Fruit fly (Drosophila melanogaster) whole organism, adult: Measurements from ENCODE around the gene CG9521.

ENCODE experiments used
- CG11617 ChIP-seq: fragments of 200-800 bp; sonication (Bioruptor generic); optimal IDR thresholded peaks from 2 replicates; lab custom pipeline; 2017; ENCODE audit warnings: mild to moderate bottlenecking, missing biosample characterization, missing genetic modification reagents, missing genetic modification characterization
- CG7045 ChIP-seq: fragments of 200-800 bp; sonication (Bioruptor generic); optimal IDR thresholded peaks from 2 replicates; lab custom pipeline; 2017; ENCODE audit warnings: missing biosample characterization, mild to moderate bottlenecking, missing genetic modification characterization
- CG7101 ChIP-seq: fragments of 200-800 bp; sonication (Bioruptor generic); optimal IDR thresholded peaks from 2 replicates; lab custom pipeline; 2018; ENCODE audit warnings: missing biosample characterization, mild to moderate bottlenecking, missing genetic modification characterization, moderate library complexity
- Clk ChIP-seq: fragments of 200-800 bp; sonication (Bioruptor generic); optimal IDR thresholded peaks from 2 replicates; lab custom pipeline; 2017; ENCODE audit warnings: missing biosample characterization, missing genetic modification characterization
- Hr96 ChIP-seq: fragments of 200-800 bp; sonication (Bioruptor generic); optimal IDR thresholded peaks from 2 replicates; lab custom pipeline; 2016; ENCODE audit warnings: missing biosample characterization, missing genetic modification characterization
- bab1 ChIP-seq: fragments of 200-800 bp; sonication (Bioruptor generic); optimal IDR thresholded peaks from 3 replicates; lab custom pipeline; 2019; ENCODE audit warnings: missing biosample characterization, mild to moderate bottlenecking, missing genetic modification characterization, moderate library complexity
- cic ChIP-seq: fragments of 200-800 bp; sonication (Bioruptor generic); optimal IDR thresholded peaks from 2 replicates; lab custom pipeline; 2017; ENCODE audit warnings: missing biosample characterization, mild to moderate bottlenecking, missing genetic modification characterization, moderate library complexity
- kay ChIP-seq: fragments of 200-800 bp; sonication (Bioruptor generic); peaks from one replicate; lab custom pipeline; 2016; ENCODE audit warnings: missing biosample characterization, missing genetic modification characterization, borderline replicate concordance
- ovo ChIP-seq: fragments of 200-800 bp; sonication (Bioruptor generic); optimal IDR thresholded peaks from 2 replicates; lab custom pipeline; 2016; ENCODE audit warnings: missing biosample characterization, missing genetic modification characterization
- pad ChIP-seq: fragments of 200-800 bp; sonication (Bioruptor generic); optimal IDR thresholded peaks from 3 replicates; lab custom pipeline; 2017; ENCODE audit warnings: missing biosample characterization, missing genetic modification characterization, mild to moderate bottlenecking, moderate library complexity, missing genetic modification reagents
- tj ChIP-seq: fragments of 200-800 bp; sonication (Bioruptor generic); optimal IDR thresholded peaks from 3 replicates; lab custom pipeline; 2017; ENCODE audit warnings: missing biosample characterization, mild to moderate bottlenecking, missing genetic modification characterization, moderate library complexity
- toe ChIP-seq: fragments of 200-800 bp; sonication (Bioruptor generic); optimal IDR thresholded peaks from 2 replicates; lab custom pipeline; 2016; ENCODE audit warnings: missing biosample characterization, missing genetic modification characterization

- TF ChIP-seq kay (GFP tag; lab: Kevin White, UChicago) (no peak), tj (GFP tag; lab: Kevin White, UChicago) (no peak), pad (GFP tag; lab: Kevin White, UChicago) (no peak), CG7101 (no peak), CG7045 (GFP tag; lab: Kevin White, UChicago) (no peak), ovo (GFP tag; lab: Kevin White, UChicago) (no peak), Hr96 (GFP tag; lab: Kevin White, UChicago) (no peak), cic (GFP tag; lab: Kevin White, UChicago) (no peak), CG11617 (no peak), bab1 (GFP tag; lab: Kevin White, UChicago) (no peak), Clk (GFP tag; lab: Kevin White, UChicago) (no peak), toe (GFP tag; lab: Kevin White, UChicago) (no peak)
Observed at dm6 chrX:14837983-14838382, 15.1 kb downstream of the CG9521 start, which contains the start of gene Grx5.
